Fruit fly (Drosophila melanogaster) whole organism, embryonic: Measurements from ENCODE around the gene Jhbp16.

Experiments
- Abd-B ChIP-seq: fragments of 200-800 bp; sonication (Bioruptor generic); optimal IDR thresholded peaks from 2 replicates; lab custom pipeline; 2018; ENCODE audit warnings: missing biosample characterization, mild to moderate bottlenecking, missing genetic modification characterization, moderate library complexity
- Atf-2 ChIP-seq: fragments of 200-800 bp; sonication (Bioruptor generic); optimal IDR thresholded peaks from 2 replicates; lab custom pipeline; 2016; ENCODE audit warnings: missing biosample characterization, missing genetic modification characterization
- B-H2 ChIP-seq: fragments of 200-800 bp; sonication (Bioruptor generic); optimal IDR thresholded peaks from 2 replicates; lab custom pipeline; 2018; ENCODE audit warnings: missing biosample characterization, mild to moderate bottlenecking, missing genetic modification characterization
- C15 ChIP-seq: fragments of 200-800 bp; sonication (Bioruptor generic); IDR thresholded peaks from 3 replicates; pipeline ENCODE4 v1.3.6; 2022; ENCODE audit warnings: missing biosample characterization, missing genetic modification characterization
- CG1233 ChIP-seq: fragments of 200-800 bp; sonication (Bioruptor generic); optimal IDR thresholded peaks from 4 replicates; lab custom pipeline; 2018; ENCODE audit warnings: missing biosample characterization, mild to moderate bottlenecking, missing genetic modification characterization
- CG13624 ChIP-seq: fragments of 200-800 bp; sonication (Bioruptor generic); optimal IDR thresholded peaks from 2 replicates; lab custom pipeline; 2016; ENCODE audit warnings: missing biosample characterization, missing genetic modification characterization
- CG14667 ChIP-seq: fragments of 200-800 bp; sonication (Bioruptor generic); IDR thresholded peaks from 2 replicates; pipeline ENCODE4 v1.3.6; 2022; ENCODE audit warnings: missing biosample characterization, missing genetic modification characterization
- CG16815 ChIP-seq: fragments of 200-800 bp; sonication (Bioruptor generic); optimal IDR thresholded peaks from 3 replicates; lab custom pipeline; 2017; ENCODE audit warnings: missing biosample characterization, mild to moderate bottlenecking, missing genetic modification characterization
- CG17802 ChIP-seq: fragments of 200-800 bp; sonication (Bioruptor generic); optimal IDR thresholded peaks from 2 replicates; lab custom pipeline; 2018; ENCODE audit warnings: missing biosample characterization, mild to moderate bottlenecking, missing genetic modification characterization, moderate library complexity
- CG2875 ChIP-seq: fragments of 200-800 bp; sonication (Bioruptor generic); optimal IDR thresholded peaks from 2 replicates; lab custom pipeline; 2017; ENCODE audit warnings: missing biosample characterization, mild to moderate bottlenecking, missing genetic modification characterization, missing genetic modification reagents
- CG30431 ChIP-seq: fragments of 200-800 bp; sonication (Bioruptor generic); optimal IDR thresholded peaks from 2 replicates; lab custom pipeline; 2017; ENCODE audit warnings: missing biosample characterization, missing genetic modification characterization
- CG32532 ChIP-seq: fragments of 200-800 bp; sonication (Bioruptor generic); IDR thresholded peaks from 2 replicates; pipeline ENCODE4 v1.3.6; 2022; ENCODE audit warnings: missing biosample characterization, missing genetic modification characterization
- CG3407 ChIP-seq: fragments of 200-800 bp; sonication (Bioruptor generic); optimal IDR thresholded peaks from 2 replicates; lab custom pipeline; 2018; ENCODE audit warnings: missing biosample characterization, mild to moderate bottlenecking, missing genetic modification characterization
- CG3726 ChIP-seq: fragments of 200-800 bp; sonication (Bioruptor generic); IDR thresholded peaks from 3 replicates; pipeline ENCODE4, ENCODE4 v1.3.6; 2022; ENCODE audit warnings: missing biosample characterization, missing genetic modification characterization
- CG3838 ChIP-seq: fragments of 200-800 bp; sonication (Bioruptor generic); optimal IDR thresholded peaks from 3 replicates; lab custom pipeline; 2016; ENCODE audit warnings: missing biosample characterization, missing genetic modification characterization
- CG42726 ChIP-seq: fragments of 200-800 bp; sonication (Bioruptor generic); IDR thresholded peaks from 2 replicates; pipeline ENCODE4 v1.3.6; 2022; ENCODE audit warnings: missing biosample characterization, missing genetic modification characterization; ENCODE audit not compliant: partially characterized antibody
- CG4360 ChIP-seq: fragments of 200-800 bp; sonication (Bioruptor generic); IDR thresholded peaks from 2 replicates; pipeline ENCODE4 v1.3.6; 2022; ENCODE audit warnings: missing biosample characterization, missing genetic modification characterization
- CG43689 ChIP-seq: fragments of 200-800 bp; sonication (Bioruptor generic); IDR thresholded peaks from 2 replicates; pipeline ENCODE4 v1.3.6; 2022; ENCODE audit warnings: missing biosample characterization, missing genetic modification characterization
- CG5245 ChIP-seq: fragments of 200-800 bp; sonication (Bioruptor generic); optimal IDR thresholded peaks from 3 replicates; lab custom pipeline; 2016; ENCODE audit warnings: missing biosample characterization, missing genetic modification characterization
- CG6175 ChIP-seq: fragments of 200-800 bp; sonication (Bioruptor generic); IDR thresholded peaks from 3 replicates; pipeline ENCODE4 v1.3.6; 2022; ENCODE audit warnings: missing biosample characterization, missing genetic modification characterization
- CG6813 ChIP-seq: fragments of 200-800 bp; sonication (Bioruptor generic); optimal IDR thresholded peaks from 2 replicates; lab custom pipeline; 2017; ENCODE audit warnings: missing biosample characterization, missing genetic modification characterization, mild to moderate bottlenecking, moderate library complexity, missing genetic modification reagents
- CG7745 ChIP-seq: fragments of 200-800 bp; sonication (Bioruptor generic); optimal IDR thresholded peaks from 2 replicates; lab custom pipeline; 2018; ENCODE audit warnings: missing biosample characterization, mild to moderate bottlenecking, missing genetic modification characterization, moderate library complexity
- CG7839 ChIP-seq: fragments of 200-800 bp; sonication (Bioruptor generic); optimal IDR thresholded peaks from 3 replicates; lab custom pipeline; 2018; ENCODE audit warnings: missing biosample characterization, mild to moderate bottlenecking, missing genetic modification characterization, moderate library complexity
- CG7963 ChIP-seq: fragments of 200-800 bp; sonication (Bioruptor generic); IDR thresholded peaks from 3 replicates; pipeline ENCODE4 v1.3.6; 2022; ENCODE audit warnings: missing biosample characterization, missing genetic modification characterization; ENCODE audit not compliant: partially characterized antibody
- CG8290 ChIP-seq, 3 experiments: fragments of 200-800 bp; sonication (Bioruptor generic); optimal IDR thresholded peaks; 2 replicates each; lab custom pipeline; 2016 to 2019; ENCODE audit warnings: missing biosample characterization in 3 of 3, missing genetic modification characterization in 3 of 3, mild to moderate bottlenecking in 2 of 3, moderate library complexity in 1 of 3
- CG8388 ChIP-seq: fragments of 200-800 bp; sonication (Bioruptor generic); optimal IDR thresholded peaks from 2 replicates; lab custom pipeline; 2019; ENCODE audit warnings: missing biosample characterization, mild to moderate bottlenecking, missing genetic modification characterization, moderate library complexity
- CG9932 ChIP-seq: fragments of 200-800 bp; sonication (Bioruptor generic); IDR thresholded peaks from 2 replicates; pipeline ENCODE4 v1.3.6; 2022; ENCODE audit warnings: missing biosample characterization, missing genetic modification characterization
- Dek ChIP-seq: fragments of 200-800 bp; sonication (Bioruptor generic); optimal IDR thresholded peaks from 3 replicates; lab custom pipeline; 2019; ENCODE audit warnings: missing biosample characterization, mild to moderate bottlenecking, missing genetic modification characterization, moderate library complexity
- Hr51 ChIP-seq, 2 experiments: fragments of 200-800 bp; sonication (Bioruptor generic); optimal IDR thresholded peaks; 2 replicates in 1 of 2; 3 replicates in 1 of 2; lab custom pipeline; 2016 to 2018; ENCODE audit warnings: missing biosample characterization in 2 of 2, missing genetic modification characterization in 2 of 2, mild to moderate bottlenecking in 1 of 2, moderate library complexity in 1 of 2
- Lhr ChIP-seq: fragments of 200-800 bp; sonication (Bioruptor generic); optimal IDR thresholded peaks from 3 replicates; lab custom pipeline; 2017; ENCODE audit warnings: mild to moderate bottlenecking, missing biosample characterization, missing genetic modification reagents, missing genetic modification characterization
- Myb ChIP-seq: fragments of 200-800 bp; sonication (Bioruptor generic); optimal IDR thresholded peaks from 2 replicates; lab custom pipeline; 2016; ENCODE audit warnings: missing biosample characterization, missing genetic modification characterization
- NfI ChIP-seq: fragments of 200-800 bp; sonication (Bioruptor generic); optimal IDR thresholded peaks from 3 replicates; lab custom pipeline; 2018; ENCODE audit warnings: missing biosample characterization, mild to moderate bottlenecking, missing genetic modification characterization, moderate library complexity
- Trl ChIP-seq, 3 experiments: fragments of >200 bp in 2 of 3; fragments of 200-800 bp in 1 of 3; sonication (Bioruptor generic) in 1 of 3; optimal IDR thresholded peaks; 2 replicates in 1 of 3; 3 replicates in 2 of 3; lab custom pipeline; 2016 to 2017; ENCODE audit warnings: missing biosample characterization in 1 of 3, missing genetic modification characterization in 1 of 3
- az2 ChIP-seq: fragments of 200-800 bp; sonication (Bioruptor generic); optimal IDR thresholded peaks from 3 replicates; lab custom pipeline; 2016; ENCODE audit warnings: missing biosample characterization, missing genetic modification characterization
- bab2 ChIP-seq: fragments of 200-800 bp; sonication (Bioruptor generic); optimal IDR thresholded peaks from 2 replicates; lab custom pipeline; 2016; ENCODE audit warnings: missing biosample characterization, missing genetic modification characterization
- bigmax ChIP-seq: fragments of 200-800 bp; sonication (Bioruptor generic); optimal IDR thresholded peaks from 2 replicates; lab custom pipeline; 2018; ENCODE audit warnings: missing biosample characterization, mild to moderate bottlenecking, missing genetic modification characterization
- dmrt11E ChIP-seq: fragments of 200-800 bp; sonication (Bioruptor generic); optimal IDR thresholded peaks from 3 replicates; lab custom pipeline; 2018; ENCODE audit warnings: missing biosample characterization, mild to moderate bottlenecking, missing genetic modification characterization, moderate library complexity
- esg ChIP-seq: fragments of 200-800 bp; sonication (Bioruptor generic); conservative IDR thresholded peaks from 2 replicates; pipeline ENCODE4 v1.3.6; 2022; ENCODE audit warnings: missing biosample characterization, missing genetic modification characterization
- fd102C ChIP-seq: fragments of 200-800 bp; sonication (Bioruptor generic); optimal IDR thresholded peaks from 2 replicates; lab custom pipeline; 2018; ENCODE audit warnings: missing biosample characterization, mild to moderate bottlenecking, missing genetic modification characterization, moderate library complexity
- fd64A ChIP-seq: fragments of 200-800 bp; sonication (Bioruptor generic); optimal IDR thresholded peaks from 3 replicates; lab custom pipeline; 2018; ENCODE audit warnings: missing biosample characterization, mild to moderate bottlenecking, missing genetic modification characterization
- jigr1 ChIP-seq: fragments of 200-800 bp; sonication (Bioruptor generic); IDR thresholded peaks from 3 replicates; pipeline ENCODE4 v1.3.6; 2022; ENCODE audit warnings: missing biosample characterization, missing genetic modification characterization
- jing ChIP-seq: fragments of 200-800 bp; sonication (Bioruptor generic); optimal IDR thresholded peaks from 2 replicates; lab custom pipeline; 2018; ENCODE audit warnings: missing biosample characterization, mild to moderate bottlenecking, missing genetic modification characterization
- mirr ChIP-seq: fragments of 200-800 bp; sonication (Bioruptor generic); optimal IDR thresholded peaks from 3 replicates; lab custom pipeline; 2018; ENCODE audit warnings: missing biosample characterization, mild to moderate bottlenecking, missing genetic modification characterization
- mld ChIP-seq: fragments of 200-800 bp; sonication (Bioruptor generic); IDR thresholded peaks from 3 replicates; pipeline ENCODE4 v1.3.6; 2022; ENCODE audit warnings: missing biosample characterization, missing genetic modification characterization; ENCODE audit not compliant: partially characterized antibody
- sd ChIP-seq: fragments of 200-800 bp; sonication (Bioruptor generic); optimal IDR thresholded peaks from 3 replicates; lab custom pipeline; 2018; ENCODE audit warnings: missing biosample characterization, mild to moderate bottlenecking, missing genetic modification characterization, moderate library complexity
- sim ChIP-seq: fragments of 200-800 bp; sonication (Bioruptor generic); IDR thresholded peaks from 2 replicates; pipeline ENCODE4 v1.3.6; 2022; ENCODE audit warnings: missing biosample characterization, missing genetic modification characterization
- sisA ChIP-seq: fragments of 200-800 bp; sonication (Bioruptor generic); IDR thresholded peaks from 2 replicates; pipeline ENCODE4 v1.3.6; 2022; ENCODE audit warnings: missing biosample characterization, missing genetic modification characterization
- toy ChIP-seq: fragments of 200-800 bp; sonication (Bioruptor generic); IDR thresholded peaks from 2 replicates; pipeline ENCODE4 v1.3.6; 2022; ENCODE audit warnings: missing biosample characterization, missing genetic modification characterization

Gene Jhbp16

dm6 chr3R:21629373-21630145 is 34.6 kb upstream of the Jhbp16 start (continued):
- no peak for TF ChIP-seq CG3726 (GFP tag; lab: Robert Waterston, UW)
- TF ChIP-seq bigmax (GFP tag; lab: Kevin White, UChicago), result no peak
- no peak for TF ChIP-seq jigr1
- no peak for TF ChIP-seq CG30431 (GFP tag; lab: Kevin White, UChicago)
- TF ChIP-seq CG8388 (GFP tag; lab: Kevin White, UChicago), result peak; percentile 7
- TF ChIP-seq sim (GFP tag; lab: Robert Waterston, UW), result no peak
- no peak for TF ChIP-seq CG42726 (GFP tag; lab: Robert Waterston, UW)
- TF ChIP-seq CG17802 (tag; lab: Kevin White, UChicago), result no peak
- no peak for TF ChIP-seq bab2 (GFP tag; lab: Kevin White, UChicago)
- TF ChIP-seq Dek (tag; lab: Kevin White, UChicago), result no peak
- peak; percentile 14 for TF ChIP-seq B-H2 (GFP tag; lab: Kevin White, UChicago)
- no peak for TF ChIP-seq CG7839
- no peak for TF ChIP-seq CG4360 (GFP tag; lab: Robert Waterston, UW)
- TF ChIP-seq dmrt11E (tag; lab: Kevin White, UChicago), result no peak
- no peak for TF ChIP-seq Myb (GFP tag; lab: Kevin White, UChicago)
- TF ChIP-seq CG2875, result peak; percentile 37
- TF ChIP-seq CG3407 (GFP tag; lab: Kevin White, UChicago), result no peak
- no peak for TF ChIP-seq CG5245 (GFP tag; lab: Kevin White, UChicago)
- no peak for TF ChIP-seq CG14667 (GFP tag; lab: Robert Waterston, UW)
- no peak for TF ChIP-seq toy (GFP tag; lab: Robert Waterston, UW)
- no peak; the same call in 1 of the 2 replicates for TF ChIP-seq CG32532 (GFP tag; lab: Robert Waterston, UW)
- TF ChIP-seq sd (tag; lab: Kevin White, UChicago), result peak; percentile 45
- no peak for TF ChIP-seq CG43689 (GFP tag; lab: Robert Waterston, UW)
- no peak for TF ChIP-seq mld (GFP tag; lab: Robert Waterston, UW)
- no peak for TF ChIP-seq CG6813 (GFP tag; lab: Kevin White, UChicago)
- no peak for TF ChIP-seq CG7745 (tag; lab: Kevin White, UChicago)
- TF ChIP-seq CG1233 (GFP tag; lab: Kevin White, UChicago), result peak; percentile 10
- no peak for TF ChIP-seq NfI
- no peak for TF ChIP-seq Hr51 (GFP tag; optimal IDR thresholded peaks at IDR 0.05; lab: Kevin White, UChicago)
- TF ChIP-seq mirr (GFP tag; lab: Kevin White, UChicago), result peak; percentile 56
- no peak for TF ChIP-seq az2 (GFP tag; lab: Kevin White, UChicago)
- no peak for TF ChIP-seq Abd-B (GFP tag; lab: Kevin White, UChicago)
- no peak for TF ChIP-seq CG8290 (GFP tag; optimal IDR thresholded peaks at IDR 0.05; lab: Kevin White, UChicago)
- TF ChIP-seq CG8290 (tag; optimal IDR thresholded peaks at IDR 0.05; lab: Kevin White, UChicago), result peak in 1 of 2 experiments; percentile 75
- TF ChIP-seq Atf-2 (GFP tag; lab: Kevin White, UChicago), result no peak
- no peak for TF ChIP-seq CG13624
- no peak for TF ChIP-seq Lhr (GFP tag; lab: Kevin White, UChicago)
- no peak for TF ChIP-seq jing (GFP tag; lab: Kevin White, UChicago)
- no peak for TF ChIP-seq sisA (GFP tag; lab: Robert Waterston, UW)
- no peak for TF ChIP-seq CG6175 (GFP tag; lab: Robert Waterston, UW)
- peak; percentile 49 for TF ChIP-seq CG3838 (GFP tag; lab: Kevin White, UChicago)
- no peak for TF ChIP-seq CG16815
- no peak for TF ChIP-seq esg (GFP tag; lab: Robert Waterston, UW)
- TF ChIP-seq Trl (optimal IDR thresholded peaks at IDR 0.05; lab: Kevin White, UChicago), result no peak
- no peak for TF ChIP-seq Trl (GFP tag; optimal IDR thresholded peaks at IDR 0.05; lab: Kevin White, UChicago)
- no peak for TF ChIP-seq fd64A (GFP tag; lab: Kevin White, UChicago)
- 0 out of 2 replicates have a peak, but pooled peaks have one; percentile 22 for TF ChIP-seq CG9932
- no peak for TF ChIP-seq CG7963 (GFP tag; lab: Robert Waterston, UW)
- TF ChIP-seq C15 (GFP tag; lab: Robert Waterston, UW), result no peak
- no peak for TF ChIP-seq fd102C (GFP tag; lab: Kevin White, UChicago)
